Worm (Caenorhabditis elegans) whole organism, L1 larva: ENCODE results near the gene cul-4.
A peak's percentile ranks its signal among the peaks of the same experiment; 100 is the strongest.

Source experiments
- F16B12.6 ChIP-seq: fragments of 150-350 bp; optimal IDR thresholded peaks from 2 replicates; lab custom pipeline; 2014; ENCODE audit warnings: missing biosample characterization, missing genetic modification characterization
- aha-1 ChIP-seq: fragments of 150-350 bp; optimal IDR thresholded peaks from 2 replicates; lab custom pipeline; 2014; ENCODE audit warnings: missing biosample characterization, missing genetic modification characterization
- alr-1 ChIP-seq: fragments of 200-800 bp; sonication (Bioruptor generic); optimal IDR thresholded peaks from 2 replicates; lab custom pipeline; 2018; ENCODE audit warnings: borderline replicate concordance, mild to moderate bottlenecking, missing genetic modification characterization, missing compliant biosample characterization
- aly-2 ChIP-seq: fragments of 150-350 bp; optimal IDR thresholded peaks from 2 replicates; lab custom pipeline; 2014; ENCODE audit warnings: missing biosample characterization, missing genetic modification characterization
- blmp-1 ChIP-seq: fragments of 150-350 bp; optimal IDR thresholded peaks from 2 replicates; lab custom pipeline; 2014; ENCODE audit warnings: missing biosample characterization, missing genetic modification characterization
- ceh-8 ChIP-seq: fragments of 200-800 bp; sonication (Bioruptor generic); optimal IDR thresholded peaks from 2 replicates; lab custom pipeline; 2018; ENCODE audit warnings: mild to moderate bottlenecking, missing genetic modification characterization, moderate library complexity, missing compliant biosample characterization
- dpl-1 ChIP-seq, 3 experiments: fragments of 150-350 bp in 2 of 3; sonication (generic microtip) in 1 of 3; optimal IDR thresholded peaks; 2 replicates each; lab custom pipeline; 2014 to 2017; ENCODE audit warnings: missing biosample characterization in 3 of 3, missing genetic modification characterization in 3 of 3, missing genetic modification reagents in 3 of 3
- dsc-1 ChIP-seq: sonication (generic microtip); optimal IDR thresholded peaks from 2 replicates; lab custom pipeline; 2016; ENCODE audit warnings: mild to moderate bottlenecking, missing genetic modification characterization, missing compliant biosample characterization
- efl-1 ChIP-seq, 4 experiments: fragments of 150-350 bp; optimal IDR thresholded peaks in 3 of 4; peaks in 1 of 4; 1 replicate in 1 of 4; 2 replicates in 3 of 4; lab custom pipeline; 2014; ENCODE audit warnings: missing biosample characterization in 2 of 4, missing genetic modification characterization in 2 of 4, missing genetic modification reagents in 2 of 4
- efl-3 ChIP-seq: fragments of 200-800 bp; sonication (Bioruptor generic); optimal IDR thresholded peaks from 2 replicates; lab custom pipeline; 2018; ENCODE audit warnings: mild to moderate bottlenecking, missing genetic modification characterization, missing compliant biosample characterization
- egl-27 ChIP-seq, 2 experiments: fragments of 150-350 bp in 1 of 2; sonication (generic microtip); optimal IDR thresholded peaks; 3 replicates each; lab custom pipeline; 2017 to 2018; ENCODE audit warnings: missing biosample characterization in 2 of 2, missing genetic modification characterization in 2 of 2, missing genetic modification reagents in 2 of 2
- ets-5 ChIP-seq: fragments of 200-800 bp; sonication (Bioruptor generic); IDR thresholded peaks from 2 replicates; pipeline ENCODE4 v1.3.6; 2022; ENCODE audit warnings: missing genetic modification characterization, missing compliant biosample characterization
- fkh-8 ChIP-seq: sonication (generic microtip); optimal IDR thresholded peaks from 2 replicates; lab custom pipeline; 2016; ENCODE audit warnings: mild to moderate bottlenecking, missing genetic modification characterization, missing compliant biosample characterization
- fos-1 ChIP-seq: fragments of 150-350 bp; optimal IDR thresholded peaks from 2 replicates; lab custom pipeline; 2014; ENCODE audit warnings: missing biosample characterization, missing genetic modification characterization
- grh-1 ChIP-seq: fragments of 200-800 bp; sonication (Bioruptor generic); IDR thresholded peaks from 2 replicates; pipeline ENCODE4 v1.3.6; 2022; ENCODE audit warnings: missing genetic modification reagents, missing genetic modification characterization, missing compliant biosample characterization
- hlh-17 ChIP-seq: fragments of 200-800 bp; sonication (Bioruptor generic); optimal IDR thresholded peaks from 2 replicates; lab custom pipeline; 2018; ENCODE audit warnings: missing genetic modification characterization, mild to moderate bottlenecking, missing compliant biosample characterization, moderate library complexity, borderline replicate concordance
- lin-15B ChIP-seq: fragments of 150-350 bp; sonication (generic microtip); optimal IDR thresholded peaks from 3 replicates; lab custom pipeline; 2014; ENCODE audit warnings: missing biosample characterization, missing genetic modification characterization
- lin-35 ChIP-seq, 2 experiments: fragments of 150-350 bp; optimal IDR thresholded peaks; 2 replicates each; lab custom pipeline; 2014; ENCODE audit warnings: missing biosample characterization in 2 of 2, missing genetic modification characterization in 2 of 2, missing genetic modification reagents in 2 of 2
- lin-39 ChIP-seq: fragments of 150-350 bp; optimal IDR thresholded peaks from 2 replicates; lab custom pipeline; 2014; ENCODE audit warnings: missing biosample characterization, missing genetic modification reagents, missing genetic modification characterization
- lsy-2 ChIP-seq, 2 experiments: fragments of 150-350 bp; optimal IDR thresholded peaks; 2 replicates each; lab custom pipeline; 2014; ENCODE audit warnings: missing biosample characterization in 2 of 2, missing genetic modification characterization in 2 of 2
- mab-9 ChIP-seq: fragments of 200-800 bp; sonication (Bioruptor generic); IDR thresholded peaks from 2 replicates; pipeline ENCODE4 v1.3.6; 2022; ENCODE audit warnings: missing genetic modification reagents, missing genetic modification characterization, missing compliant biosample characterization
- mdl-1 ChIP-seq, 2 experiments: fragments of 150-350 bp; optimal IDR thresholded peaks; 2 replicates each; lab custom pipeline; 2014 to 2017; ENCODE audit warnings: missing biosample characterization in 2 of 2, missing genetic modification characterization in 2 of 2, inconsistent platforms in 1 of 2
- mep-1 ChIP-seq: fragments of 150-350 bp; optimal IDR thresholded peaks from 2 replicates; lab custom pipeline; 2014; ENCODE audit warnings: missing biosample characterization, missing genetic modification characterization
- nhr-11 ChIP-seq: fragments of 150-350 bp; optimal IDR thresholded peaks from 2 replicates; lab custom pipeline; 2014; ENCODE audit warnings: missing biosample characterization, missing genetic modification characterization
- nhr-20 ChIP-seq: sonication (generic microtip); optimal IDR thresholded peaks from 2 replicates; lab custom pipeline; 2016; ENCODE audit warnings: mild to moderate bottlenecking, missing genetic modification characterization, missing compliant biosample characterization
- nhr-237 ChIP-seq: fragments of 150-350 bp; optimal IDR thresholded peaks from 2 replicates; lab custom pipeline; 2014; ENCODE audit warnings: missing biosample characterization, missing genetic modification characterization
- nhr-28 ChIP-seq: fragments of 150-350 bp; optimal IDR thresholded peaks from 2 replicates; lab custom pipeline; 2014; ENCODE audit warnings: missing biosample characterization, missing genetic modification characterization
- nhr-76 ChIP-seq: sonication (generic microtip); optimal IDR thresholded peaks from 2 replicates; lab custom pipeline; 2017; ENCODE audit warnings: missing biosample characterization, missing genetic modification characterization
- pax-3 ChIP-seq: fragments of 200-800 bp; sonication (Bioruptor generic); optimal IDR thresholded peaks from 2 replicates; lab custom pipeline; 2018; ENCODE audit warnings: mild to moderate bottlenecking, missing genetic modification characterization, moderate library complexity, missing compliant biosample characterization
- sox-4 ChIP-seq: sonication (generic microtip); optimal IDR thresholded peaks from 2 replicates; lab custom pipeline; 2016; ENCODE audit warnings: missing genetic modification characterization, missing compliant biosample characterization
- sptf-1 ChIP-seq: fragments of 150-350 bp; optimal IDR thresholded peaks from 2 replicates; lab custom pipeline; 2014; ENCODE audit warnings: missing biosample characterization, missing genetic modification characterization
- unc-86 ChIP-seq: sonication (generic microtip); optimal IDR thresholded peaks from 2 replicates; lab custom pipeline; 2016; ENCODE audit warnings: missing genetic modification characterization, missing compliant biosample characterization
- vab-15 ChIP-seq: sonication (generic microtip); optimal IDR thresholded peaks from 2 replicates; lab custom pipeline; 2017; ENCODE audit warnings: missing genotype, mild to moderate bottlenecking, missing genetic modification characterization, missing compliant biosample characterization
- zag-1 ChIP-seq: fragments of 150-350 bp; optimal IDR thresholded peaks from 2 replicates; lab custom pipeline; 2014; ENCODE audit warnings: missing biosample characterization, missing genetic modification characterization
- zip-4 ChIP-seq: fragments of 200-800 bp; sonication (Bioruptor generic); optimal IDR thresholded peaks from 2 replicates; lab custom pipeline; 2018; ENCODE audit warnings: mild to moderate bottlenecking, missing genetic modification characterization, moderate library complexity, missing compliant biosample characterization
- ztf-11 ChIP-seq, 2 experiments: sonication (generic microtip); optimal IDR thresholded peaks; 2 replicates each; lab custom pipeline; 2016 to 2017; ENCODE audit warnings: missing genetic modification characterization in 2 of 2, missing biosample characterization in 1 of 2, missing compliant biosample characterization in 1 of 2

cul-4 gene

DNA sequence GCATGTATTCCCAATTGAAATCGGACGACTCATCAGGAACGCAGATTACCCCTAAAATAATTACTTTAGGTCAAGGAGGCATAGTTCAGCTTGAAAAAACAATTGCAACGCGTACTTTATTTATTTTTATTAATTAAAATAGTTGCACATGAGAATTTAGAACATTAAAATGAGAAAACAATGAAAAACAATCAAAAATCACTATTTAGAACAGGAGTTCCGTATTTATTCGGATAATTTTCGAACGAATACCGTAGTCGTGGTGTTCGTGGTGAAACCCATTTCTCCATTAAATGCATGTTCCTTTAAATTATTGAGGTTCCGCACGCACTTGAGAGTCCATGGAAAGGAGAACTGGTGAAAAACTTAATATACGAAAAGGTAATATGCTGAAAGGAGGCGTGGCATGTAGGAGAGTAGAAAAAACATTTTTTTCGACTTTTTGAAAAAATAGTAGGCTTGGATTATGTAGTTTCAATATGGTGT lies 3.7 kb upstream of the cul-4 start, which contains the start of gene puf-8:
Gene puf-8, minus strand, starts transcription at position 51 of the 486 bp plus-strand sequence.
- TF ChIP-seq mab-9 (GFP tag; lab: Robert Waterston, UW) (no peak), alr-1 (tag; lab: Kevin White, UChicago) (no peak)

DNA sequence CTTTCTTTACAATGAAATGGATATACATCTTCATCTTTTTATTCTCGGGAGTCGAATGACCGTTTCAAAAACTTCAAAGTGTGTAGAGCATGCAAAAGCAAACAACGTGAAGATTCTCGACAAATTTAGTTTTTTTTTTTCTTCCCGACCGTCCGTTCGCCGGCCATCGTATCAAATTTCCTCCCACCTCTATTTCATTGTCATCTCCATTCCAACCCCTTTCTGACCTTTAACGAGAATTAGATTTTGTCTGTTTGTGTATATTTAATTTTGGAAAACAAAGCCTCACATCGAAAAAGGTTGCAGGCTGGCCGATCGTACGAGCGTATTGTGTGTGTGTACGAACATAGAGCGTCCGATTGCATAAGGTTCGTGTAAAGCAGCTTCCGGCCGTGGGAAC lies 2.9 kb upstream of the cul-4 start, which contains the start of gene C30G12.1:
Gene C30G12.1, plus strand, starts transcription at position 301 of the 400 bp plus-strand sequence.
- TF ChIP-seq efl-1 (optimal IDR thresholded peaks at IDR 0.05; lab: Kevin White, UChicago): no peak
- TF ChIP-seq efl-1 (GFP tag; optimal IDR thresholded peaks at IDR 0.05 in 1 of 2; lab: Kevin White, UChicago): peak in 1 of 2 experiments; percentile 17
- no peak for TF ChIP-seq ztf-11 (tag; optimal IDR thresholded peaks at IDR 0.05; lab: Kevin White, UChicago)
- TF ChIP-seq, all 84 proteins: peak for 1

DNA sequence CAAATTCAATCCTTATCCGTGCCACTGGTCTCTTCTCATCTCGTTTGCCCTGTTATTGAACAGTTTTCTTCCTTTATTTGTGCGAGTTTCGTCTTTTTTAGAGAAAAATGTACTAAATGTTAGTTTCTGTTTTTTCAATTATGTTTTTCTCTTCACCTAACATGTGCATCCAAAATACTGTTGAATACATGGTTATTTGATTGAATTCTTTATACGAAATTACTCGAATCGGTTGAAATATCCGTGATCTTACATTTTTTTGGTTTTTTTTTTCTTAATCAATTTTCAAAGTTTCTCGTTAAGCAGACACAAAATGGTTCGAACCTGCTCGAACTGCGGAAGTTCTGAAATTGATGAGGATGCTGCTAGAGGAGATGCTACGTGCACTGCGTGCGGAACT lies 3.7 kb downstream of the cul-4 start, which contains the start of gene brf-1:
Gene brf-1, plus strand, starts transcription at position 301 of the 400 bp plus-strand sequence.
- TF ChIP-seq grh-1 (GFP tag; lab: Robert Waterston, UW): no peak
- no peak for TF ChIP-seq nhr-28

DNA sequence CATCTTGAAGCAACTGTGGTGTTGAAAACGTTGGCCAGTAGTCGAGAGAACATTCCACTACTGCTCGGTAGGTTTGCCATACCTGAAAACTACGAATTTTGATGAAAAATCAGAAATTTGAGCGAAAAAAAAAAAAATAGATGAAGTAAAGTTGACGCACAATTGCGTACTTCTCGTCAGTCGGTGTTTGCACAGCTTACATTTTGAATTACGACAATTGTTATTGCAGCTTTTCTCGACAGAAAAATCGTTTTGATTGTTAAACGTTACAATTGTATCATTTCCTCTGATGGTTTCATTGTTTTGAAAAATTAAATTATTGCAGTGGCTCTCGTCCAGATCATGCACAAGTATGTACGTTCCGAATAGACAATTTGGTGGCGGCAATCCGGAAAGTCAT lies 8.1 kb downstream of the cul-4 start, which contains the start of the genes F45E12.5 and cnep-1:
Gene F45E12.5, minus strand, starts transcription at position 93 of the 400 bp plus-strand sequence.
Gene cnep-1, plus strand, starts transcription at position 326 of the 400 bp plus-strand sequence.
- TF ChIP-seq mdl-1 (tag; optimal IDR thresholded peaks at IDR 0.05; lab: Kevin White, UChicago) (no peak), dsc-1 (tag; lab: Kevin White, UChicago) (no peak), aly-2 (tag; lab: Kevin White, UChicago) (no peak), efl-1 (optimal IDR thresholded peaks at IDR 0.05; lab: Kevin White, UChicago) (peak; percentile 34 to 42), efl-1 (GFP tag; optimal IDR thresholded peaks at IDR 0.05 in 1 of 2; lab: Kevin White, UChicago) (peak; percentile 32 to 53), lsy-2 (tag; optimal IDR thresholded peaks at IDR 0.05; lab: Kevin White, UChicago) (peak in 1 of 2 experiments; percentile 56), lin-39 (no peak), pax-3 (tag; lab: Kevin White, UChicago) (no peak), efl-3 (GFP tag; lab: Kevin White, UChicago) (no peak), ets-5 (GFP tag; lab: Robert Waterston, UW) (no peak), unc-86 (tag; lab: Kevin White, UChicago) (no peak), lin-35 (GFP tag; optimal IDR thresholded peaks at IDR 0.05; lab: Kevin White, UChicago) (peak; percentile 20 to 54), fos-1 (tag; lab: Kevin White, UChicago) (no peak), nhr-76 (no peak), nhr-20 (tag; lab: Kevin White, UChicago) (no peak), nhr-237 (tag; lab: Kevin White, UChicago) (no peak), mab-9 (GFP tag; lab: Robert Waterston, UW) (no peak), ceh-8 (GFP tag; lab: Kevin White, UChicago) (no peak), blmp-1 (tag; lab: Kevin White, UChicago) (peak; percentile 18), zip-4 (GFP tag; lab: Kevin White, UChicago) (no peak), sptf-1 (no peak), zag-1 (tag; lab: Kevin White, UChicago) (no peak), mep-1 (tag; lab: Kevin White, UChicago) (peak; percentile 27), grh-1 (GFP tag; lab: Robert Waterston, UW) (no peak), F16B12.6 (tag; lab: Kevin White, UChicago) (peak; percentile 77), vab-15 (tag; lab: Kevin White, UChicago) (no peak), egl-27 (tag; optimal IDR thresholded peaks at IDR 0.05; lab: Kevin White, UChicago) (no peak), dpl-1 (GFP tag; optimal IDR thresholded peaks at IDR 0.05; lab: Kevin White, UChicago) (peak in 2 of 3 experiments; percentile 12 to 29), hlh-17 (GFP tag; lab: Kevin White, UChicago) (no peak)
- TF ChIP-seq, all 84 proteins: peak for 7

DNA sequence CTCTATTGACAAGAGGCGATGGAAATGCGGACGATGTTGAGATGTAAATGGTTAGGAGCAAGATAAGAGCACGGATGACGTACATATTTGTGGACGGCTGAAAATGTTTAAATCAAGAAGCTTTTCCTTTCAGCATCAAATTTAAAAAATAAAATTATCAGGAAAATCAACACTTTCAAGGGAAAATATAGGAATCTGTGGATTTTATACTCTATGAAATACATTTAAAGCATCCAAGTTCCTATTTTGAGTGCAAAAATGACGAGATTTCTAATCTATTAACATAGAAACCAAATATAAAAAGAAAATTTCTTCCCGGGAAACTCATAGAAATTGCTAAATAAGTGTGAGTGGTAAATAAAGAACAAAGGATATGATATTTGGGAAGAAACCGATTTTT lies 12.2 kb downstream of the cul-4 start, which contains the start of gene F45E12.6:
Gene F45E12.6, minus strand, starts transcription at position 101 of the 400 bp plus-strand sequence.
- TF ChIP-seq nhr-11 (tag; lab: Kevin White, UChicago) (no peak), unc-86 (tag; lab: Kevin White, UChicago) (no peak), aha-1 (tag; lab: Kevin White, UChicago) (no peak), lin-15B (tag; lab: Kevin White, UChicago) (no peak), mdl-1 (tag; optimal IDR thresholded peaks at IDR 0.05; lab: Kevin White, UChicago) (no peak), fkh-8 (tag; lab: Kevin White, UChicago) (no peak), dpl-1 (GFP tag; optimal IDR thresholded peaks at IDR 0.05; lab: Kevin White, UChicago) (no peak), sox-4 (tag; lab: Kevin White, UChicago) (no peak)
